Worm (Caenorhabditis elegans) whole organism, mixed stage, embryonic: ENCODE data around the gene M110.7.

Experiments
- ceh-43 ChIP-seq: fragments of 200-800 bp; sonication (Bioruptor generic); optimal IDR thresholded peaks from 2 replicates; lab custom pipeline; 2018; ENCODE audit warnings: mild to moderate bottlenecking, missing genetic modification characterization, moderate library complexity, missing compliant biosample characterization
- elt-3 ChIP-seq: fragments of 150-350 bp; optimal IDR thresholded peaks from 2 replicates; lab custom pipeline; 2014; ENCODE audit warnings: missing biosample characterization, missing genetic modification characterization
- flh-1 ChIP-seq: fragments of 200-800 bp; sonication (Bioruptor generic); optimal IDR thresholded peaks from 2 replicates; lab custom pipeline; 2018; ENCODE audit warnings: mild to moderate bottlenecking, missing genetic modification characterization, moderate library complexity, missing compliant biosample characterization
- lin-13 ChIP-seq: fragments of 150-350 bp; optimal IDR thresholded peaks from 2 replicates; lab custom pipeline; 2014; ENCODE audit warnings: missing biosample characterization, missing genetic modification characterization
- mep-1 ChIP-seq: fragments of 150-350 bp; optimal IDR thresholded peaks from 2 replicates; lab custom pipeline; 2017; ENCODE audit warnings: missing biosample characterization, missing genetic modification reagents, missing genetic modification characterization, inconsistent platforms
- mls-2 ChIP-seq: sonication (generic microtip); optimal IDR thresholded peaks from 2 replicates; lab custom pipeline; 2016; ENCODE audit warnings: mild to moderate bottlenecking, missing genetic modification characterization, moderate library complexity, missing compliant biosample characterization
- nhr-12 ChIP-seq: fragments of 150-350 bp; optimal IDR thresholded peaks from 2 replicates; lab custom pipeline; 2014; ENCODE audit warnings: missing biosample characterization, missing genetic modification characterization
- nhr-237 ChIP-seq: fragments of 150-350 bp; optimal IDR thresholded peaks from 2 replicates; lab custom pipeline; 2014; ENCODE audit warnings: missing biosample characterization, missing genetic modification characterization
- nhr-28 ChIP-seq: fragments of 150-350 bp; optimal IDR thresholded peaks from 2 replicates; lab custom pipeline; 2014; ENCODE audit warnings: missing biosample characterization, missing genetic modification characterization
- sptf-1 ChIP-seq: sonication (generic microtip); optimal IDR thresholded peaks from 2 replicates; lab custom pipeline; 2017; ENCODE audit warnings: mild to moderate bottlenecking, missing genetic modification characterization, moderate library complexity, missing compliant biosample characterization
- unc-120 ChIP-seq: sonication (generic microtip); optimal IDR thresholded peaks from 2 replicates; lab custom pipeline; 2017; ENCODE audit warnings: missing genetic modification characterization, missing compliant biosample characterization; ENCODE audit not compliant: poor library complexity, severe bottlenecking
- unc-39 ChIP-seq: fragments of 150-350 bp; optimal IDR thresholded peaks from 2 replicates; lab custom pipeline; 2014; ENCODE audit warnings: missing biosample characterization, missing genetic modification characterization
- unc-62 ChIP-seq: fragments of 150-350 bp; optimal IDR thresholded peaks from 2 replicates; lab custom pipeline; 2014; ENCODE audit warnings: missing biosample characterization, missing genetic modification reagents, missing genetic modification characterization
- ztf-11 ChIP-seq: fragments of 150-350 bp; optimal IDR thresholded peaks from 2 replicates; lab custom pipeline; 2014; ENCODE audit warnings: missing biosample characterization, missing genetic modification characterization

ce11 chrII:8278415-8278814 lies 45.8 kb downstream of the M110.7 start, which contains the start of the genes mrpl-10 and clec-142:
- TF ChIP-seq lin-13 (tag; lab: Kevin White, UChicago) (no peak), ztf-11 (no peak), unc-39 (no peak), unc-62 (GFP tag; lab: Kevin White, UChicago) (no peak), nhr-28 (tag; lab: Kevin White, UChicago) (no peak), sptf-1 (tag; lab: Kevin White, UChicago) (no peak), flh-1 (GFP tag; lab: Kevin White, UChicago) (no peak), mep-1 (tag; lab: Kevin White, UChicago) (no peak), elt-3 (tag; lab: Kevin White, UChicago) (no peak), nhr-237 (tag; lab: Kevin White, UChicago) (no peak), unc-120 (tag; lab: Kevin White, UChicago) (no peak), ceh-43 (no peak), mls-2 (tag; lab: Kevin White, UChicago) (no peak), nhr-12 (no peak)
